Fruit fly (Drosophila melanogaster) whole organism, adult: Measurements from ENCODE around the gene bol.

Source experiments
- CG11617 ChIP-seq: fragments of 200-800 bp; sonication (Bioruptor generic); optimal IDR thresholded peaks from 2 replicates; lab custom pipeline; 2017; ENCODE audit warnings: mild to moderate bottlenecking, missing biosample characterization, missing genetic modification reagents, missing genetic modification characterization
- Clk ChIP-seq: fragments of 200-800 bp; sonication (Bioruptor generic); optimal IDR thresholded peaks from 2 replicates; lab custom pipeline; 2017; ENCODE audit warnings: missing biosample characterization, missing genetic modification characterization
- Hr96 ChIP-seq: fragments of 200-800 bp; sonication (Bioruptor generic); optimal IDR thresholded peaks from 2 replicates; lab custom pipeline; 2016; ENCODE audit warnings: missing biosample characterization, missing genetic modification characterization
- kay ChIP-seq: fragments of 200-800 bp; sonication (Bioruptor generic); peaks from one replicate; lab custom pipeline; 2016; ENCODE audit warnings: missing biosample characterization, missing genetic modification characterization, borderline replicate concordance
- ovo ChIP-seq: fragments of 200-800 bp; sonication (Bioruptor generic); optimal IDR thresholded peaks from 2 replicates; lab custom pipeline; 2016; ENCODE audit warnings: missing biosample characterization, missing genetic modification characterization
- tj ChIP-seq: fragments of 200-800 bp; sonication (Bioruptor generic); optimal IDR thresholded peaks from 3 replicates; lab custom pipeline; 2017; ENCODE audit warnings: missing biosample characterization, mild to moderate bottlenecking, missing genetic modification characterization, moderate library complexity

DNA sequence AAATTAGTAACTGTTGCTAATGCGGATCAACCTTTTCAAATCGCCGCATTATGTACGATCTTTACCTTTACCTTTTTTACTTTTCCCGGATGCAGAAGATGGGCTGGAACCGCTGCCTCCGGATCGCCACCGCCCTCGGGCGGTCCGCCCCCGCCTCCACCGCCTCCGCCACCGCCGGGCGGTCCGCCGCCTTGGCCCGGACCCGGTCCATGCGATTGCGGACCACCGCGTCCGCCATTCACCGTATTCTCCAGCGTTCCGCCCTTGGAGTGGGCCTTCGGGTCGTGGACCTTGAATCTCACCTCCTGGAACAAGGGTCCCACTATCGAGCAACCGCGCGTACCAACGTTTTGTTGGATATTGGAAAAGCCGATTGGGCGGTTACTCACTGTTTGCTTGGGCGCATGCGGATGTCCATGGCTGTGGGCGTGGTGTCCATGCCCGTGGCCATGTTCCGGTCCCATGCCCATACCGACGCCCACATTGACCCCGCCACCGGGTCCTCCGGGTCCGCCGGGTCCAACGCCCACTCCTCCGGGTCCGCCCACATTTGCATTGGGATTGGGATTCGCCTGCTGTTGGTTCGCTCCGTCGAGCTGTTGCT lies 17.1 kb upstream of the bol start:
- TF ChIP-seq Clk (GFP tag; lab: Kevin White, UChicago) (no peak), kay (GFP tag; lab: Kevin White, UChicago) (no peak), tj (no peak), CG11617 (no peak), ovo (GFP tag; lab: Kevin White, UChicago) (no peak), Hr96 (GFP tag; lab: Kevin White, UChicago) (no peak)
